Worm (Caenorhabditis elegans) whole organism, L4/young adult: ENCODE results near the gene zyg-12.

Experiments
- W03F9.2 ChIP-seq: fragments of 150-350 bp; optimal IDR thresholded peaks from 2 replicates; lab custom pipeline; 2014; ENCODE audit warnings: missing biosample characterization, missing genetic modification characterization
- dao-5 ChIP-seq: sonication (generic microtip); optimal IDR thresholded peaks from 2 replicates; lab custom pipeline; 2016; ENCODE audit warnings: missing genotype, missing genetic modification characterization, moderate library complexity, missing compliant biosample characterization
- him-1 ChIP-seq: sonication (generic microtip); optimal IDR thresholded peaks from 2 replicates; lab custom pipeline; 2016; ENCODE audit warnings: missing genotype, missing genetic modification reagents, missing genetic modification characterization, missing compliant biosample characterization

DNA sequence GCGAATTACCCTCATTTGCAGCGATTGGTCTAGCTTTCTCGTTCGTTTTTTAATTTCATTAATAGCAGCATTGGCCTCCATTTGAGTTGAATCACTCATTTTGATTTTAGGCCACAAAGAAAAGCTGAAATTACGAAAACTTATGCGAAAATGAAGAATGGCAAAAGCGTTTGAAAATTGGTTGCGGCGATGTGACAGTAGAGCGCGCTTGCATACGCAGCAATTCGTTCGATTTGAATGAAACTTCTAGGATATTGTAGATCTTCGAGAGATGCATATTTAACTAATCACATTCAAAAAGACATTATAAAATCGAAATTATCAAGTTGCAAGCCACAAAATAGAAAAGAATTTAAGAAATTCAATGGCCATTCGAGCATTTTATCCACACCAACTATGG lies 10.0 kb downstream of the zyg-12 start, which contains the start of gene ulp-2:
- TF ChIP-seq him-1 (tag; lab: Kevin White, UChicago), result no peak
- TF ChIP-seq dao-5 (tag; lab: Kevin White, UChicago), result no peak
- TF ChIP-seq W03F9.2, result no peak
